Worm (Caenorhabditis elegans): ENCODE measurements around the gene F36D4.5.
"Not testable (repeated sequence)": the region's sequence is repeated elsewhere in the genome, so short reads cannot be mapped to it uniquely, and the experiment has no call there.

F36D4.5 gene

DNA sequence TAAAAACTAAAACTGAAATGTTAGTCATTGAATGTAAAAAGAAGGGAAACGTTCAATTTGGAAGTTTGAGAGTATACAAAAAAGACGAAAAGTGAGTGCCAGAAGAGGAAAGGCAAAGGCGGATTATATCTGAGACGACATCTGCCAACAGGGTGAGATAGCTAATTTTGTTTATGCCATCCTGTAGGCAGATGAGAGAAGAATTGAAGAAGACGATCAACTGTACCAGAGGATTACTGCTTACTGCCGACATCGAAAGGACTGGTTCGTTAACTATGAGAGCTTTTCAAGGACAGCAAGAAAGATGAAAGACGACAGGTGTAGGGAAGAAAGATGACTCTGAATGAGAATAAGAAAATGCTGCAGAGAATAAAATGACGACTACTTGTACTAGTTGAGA, 2.1 kb downstream of the F36D4.5 start:
- no peak for TF ChIP-seq unc-62 (GFP tag; optimal IDR thresholded peaks at IDR 0.05)

DNA sequence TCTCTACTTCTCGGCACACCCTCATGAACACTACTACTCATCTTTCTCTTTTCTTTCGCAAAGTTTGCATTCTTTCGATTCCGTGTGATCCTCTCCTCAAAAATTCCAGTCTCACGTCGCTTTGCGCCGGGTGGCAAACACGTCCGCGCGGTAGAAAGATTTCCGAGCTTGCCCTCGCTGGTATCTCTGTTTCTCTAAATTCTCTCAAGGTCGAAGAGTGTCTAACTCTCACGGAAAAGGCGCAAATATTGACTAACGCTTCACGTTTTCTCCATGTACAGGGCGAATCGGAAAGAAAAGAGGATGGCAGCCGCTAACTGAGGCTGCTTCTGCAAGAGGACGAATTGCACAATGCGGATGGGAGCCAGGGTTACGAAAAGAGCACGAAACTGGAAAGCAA, 2.9 kb downstream of the F36D4.5 start:
- no peak for TF ChIP-seq unc-62 (GFP tag; optimal IDR thresholded peaks at IDR 0.05)

DNA sequence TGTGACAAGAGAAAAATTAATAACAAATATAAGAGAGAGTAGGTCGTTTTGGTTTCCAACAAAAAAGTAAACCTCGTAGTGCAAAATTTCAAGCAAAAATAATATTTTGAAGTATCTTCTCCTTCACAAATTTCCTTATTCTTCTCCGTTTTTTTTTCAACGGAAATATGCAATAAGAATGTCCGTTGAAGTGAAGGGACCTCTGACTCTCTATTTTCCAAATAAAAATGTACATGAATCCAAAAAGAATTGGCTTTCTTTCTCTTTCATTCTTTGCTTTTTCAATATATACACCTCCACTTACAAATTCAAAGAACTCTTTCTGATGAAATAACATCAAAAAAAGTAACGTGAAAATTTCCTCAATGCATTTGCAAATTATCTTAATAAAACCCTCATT, 9.0 kb downstream of the F36D4.5 start, which contains the start of gene F36D4.1:
F36D4.1 (plus strand) TSS at position 301 of the 400 bp plus-strand sequence.
- TF ChIP-seq unc-62 (GFP tag; optimal IDR thresholded peaks at IDR 0.05), result no peak

DNA sequence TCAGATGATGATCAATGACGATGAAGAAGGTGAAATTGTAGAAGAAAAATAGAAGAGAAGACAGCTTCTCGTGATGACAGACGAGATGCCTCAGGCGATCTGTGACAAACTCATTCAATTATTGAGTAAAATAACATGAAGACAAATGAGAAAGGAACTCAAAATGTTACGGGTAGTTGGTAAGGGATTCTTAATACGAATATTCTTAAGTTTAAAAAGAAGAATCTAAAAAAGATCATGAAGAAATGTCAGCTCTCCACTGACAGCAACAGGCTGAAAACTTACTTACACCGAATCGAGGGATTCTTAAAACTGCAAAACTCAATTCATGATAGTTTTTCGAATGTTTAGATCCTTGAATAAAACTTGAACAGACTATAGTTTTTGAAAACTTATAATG, 11.1 kb downstream of the F36D4.5 start, which contains the start of gene F36D4.4:
F36D4.4 (minus strand) TSS at position 101 of the 400 bp plus-strand sequence.
- no peak for TF ChIP-seq unc-62 (GFP tag; optimal IDR thresholded peaks at IDR 0.05)

DNA sequence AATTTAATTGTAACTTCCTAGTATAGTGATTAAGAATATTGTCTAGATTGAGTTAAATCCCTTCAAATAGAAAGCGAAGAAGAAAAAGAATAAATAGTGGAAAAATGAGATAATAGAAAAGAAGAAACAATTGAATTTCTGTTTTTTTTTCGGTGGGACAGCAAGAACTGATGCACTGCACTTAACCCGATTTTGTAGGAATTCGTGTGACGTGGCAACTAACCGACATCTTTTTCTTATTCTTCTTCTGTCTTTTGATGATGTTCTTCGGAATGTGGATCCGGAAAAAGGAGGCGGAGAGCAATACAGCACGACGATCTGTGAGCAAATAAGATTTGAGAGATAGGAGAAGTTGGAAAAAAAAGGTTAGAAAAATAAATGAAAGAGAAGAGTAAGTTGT, 16.7 kb downstream of the F36D4.5 start:
- TF ChIP-seq unc-62 (GFP tag; optimal IDR thresholded peaks at IDR 0.05), result no peak

DNA sequence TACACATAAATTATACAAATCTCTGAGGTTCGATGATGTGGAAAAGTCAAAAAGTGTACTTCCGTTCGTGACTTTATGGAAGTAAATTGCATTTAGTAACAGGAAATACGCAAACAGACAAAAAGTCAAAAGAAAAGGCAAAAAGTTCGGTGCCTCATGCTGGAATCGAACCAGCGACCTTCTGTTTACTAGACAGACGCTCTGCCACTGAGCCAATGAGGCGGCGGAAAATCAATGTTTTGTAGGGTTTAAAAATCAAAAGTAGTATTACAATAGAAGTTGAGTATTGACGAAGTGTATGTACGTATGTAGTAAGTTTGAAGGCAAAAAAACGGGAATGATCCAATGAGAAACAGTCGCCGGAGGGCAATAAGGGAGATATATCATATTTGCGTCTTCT, 18.7 kb downstream of the F36D4.5 start:
- no peak for TF ChIP-seq unc-62 (GFP tag; optimal IDR thresholded peaks at IDR 0.05)

DNA sequence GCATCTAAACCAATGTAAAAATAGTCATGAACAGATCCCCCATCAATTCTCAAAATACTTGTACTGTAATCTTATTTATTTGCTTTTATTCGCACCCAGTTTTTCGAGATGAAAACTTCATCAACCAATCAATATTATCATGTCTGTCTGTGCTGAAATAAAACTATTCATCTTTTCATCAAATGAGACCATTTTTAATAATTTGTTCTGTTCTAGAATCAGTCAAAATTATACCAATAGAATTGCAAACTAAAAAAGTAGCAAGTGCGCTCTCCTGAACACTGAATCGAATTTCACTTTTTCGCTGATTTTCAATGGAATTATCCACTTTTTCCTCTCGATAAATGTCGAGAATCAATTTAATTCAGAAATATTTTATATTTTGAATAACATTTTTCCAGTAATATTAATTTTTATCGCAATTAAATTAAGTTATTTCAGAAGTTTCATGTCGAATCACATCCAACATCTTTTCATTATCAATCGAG, 25.7 kb downstream of the F36D4.5 start, which contains the start of gene trpp-4:
trpp-4 (plus strand) TSS at position 442 of the 488 bp plus-strand sequence.
- TF ChIP-seq unc-62 (GFP tag; optimal IDR thresholded peaks at IDR 0.05), result no peak

DNA sequence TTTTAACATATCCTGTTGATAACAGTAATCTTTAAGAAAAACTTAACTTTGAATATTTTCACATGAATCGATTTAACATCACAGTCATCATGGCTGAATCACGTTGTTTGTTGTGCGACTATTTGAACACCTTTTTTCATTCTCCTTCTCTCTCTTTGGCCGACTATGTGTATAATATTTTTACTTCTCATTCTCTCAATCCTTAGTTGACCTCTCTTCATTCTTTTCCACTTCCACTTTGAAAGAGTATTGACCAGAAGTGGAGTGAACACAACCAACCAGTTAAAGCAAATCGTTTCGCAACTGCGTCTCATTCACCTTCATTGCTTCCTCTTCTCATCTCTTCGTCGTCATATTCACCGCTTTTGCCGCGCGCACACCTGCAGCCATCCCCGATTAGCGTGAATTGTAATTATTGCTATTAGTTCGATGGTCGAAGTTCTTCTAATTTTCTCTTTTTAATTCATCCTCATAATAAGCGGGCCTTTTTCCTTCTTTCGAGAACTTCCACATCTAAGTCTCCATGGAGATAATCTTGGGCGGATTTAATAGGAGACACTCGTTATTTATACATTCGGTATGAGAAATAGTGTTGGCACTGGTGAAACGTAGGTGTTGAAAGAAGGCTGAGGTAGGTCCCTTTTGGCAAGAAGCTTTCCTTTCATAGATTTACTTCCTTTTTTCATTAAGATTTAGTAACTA, 30.5 kb downstream of the F36D4.5 start:
- no peak for TF ChIP-seq unc-62 (GFP tag; optimal IDR thresholded peaks at IDR 0.05)

DNA sequence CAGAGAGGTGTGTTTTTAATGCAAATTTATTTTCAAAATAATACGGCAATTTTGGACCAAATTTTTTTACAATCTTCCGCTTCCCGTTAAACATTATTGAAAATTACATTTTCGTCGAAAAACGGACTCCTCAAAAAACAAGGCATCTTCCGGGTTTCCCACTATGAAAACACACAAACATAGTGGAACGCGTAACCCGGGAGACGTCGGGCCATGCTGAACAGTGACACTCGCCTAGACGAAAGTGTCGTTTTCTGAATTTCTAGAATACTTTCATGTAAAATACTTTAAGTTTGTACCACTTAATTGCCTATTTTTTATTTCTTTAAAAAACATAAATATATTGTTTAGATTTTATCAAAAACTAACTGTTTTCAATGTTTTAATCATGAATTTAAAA, 33.7 kb downstream of the F36D4.5 start:
- TF ChIP-seq unc-62 (GFP tag; optimal IDR thresholded peaks at IDR 0.05), result no peak

DNA sequence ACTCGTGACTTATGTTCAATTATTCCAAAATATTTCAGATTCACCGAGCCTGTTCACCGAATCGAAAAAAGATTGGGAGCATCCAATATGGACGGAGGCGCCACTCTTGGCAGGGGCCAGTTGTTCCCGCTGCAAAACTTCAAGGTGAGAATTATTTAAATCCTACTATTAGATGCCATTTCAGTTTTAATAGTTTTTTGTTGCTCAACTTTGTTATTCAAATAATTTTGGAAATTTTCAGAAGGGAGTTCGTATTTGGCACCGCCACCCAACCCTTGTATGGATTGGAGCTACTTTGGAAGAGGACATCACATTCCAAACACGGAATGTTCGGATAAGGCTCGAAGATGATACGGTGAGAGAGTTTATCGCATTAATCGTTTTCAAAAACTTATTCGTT, 39.5 kb downstream of the F36D4.5 start, which contains the start of gene hum-2:
hum-2 (plus strand) TSS at position 33 of the 400 bp plus-strand sequence.
- no peak for TF ChIP-seq unc-62 (GFP tag; optimal IDR thresholded peaks at IDR 0.05)

DNA sequence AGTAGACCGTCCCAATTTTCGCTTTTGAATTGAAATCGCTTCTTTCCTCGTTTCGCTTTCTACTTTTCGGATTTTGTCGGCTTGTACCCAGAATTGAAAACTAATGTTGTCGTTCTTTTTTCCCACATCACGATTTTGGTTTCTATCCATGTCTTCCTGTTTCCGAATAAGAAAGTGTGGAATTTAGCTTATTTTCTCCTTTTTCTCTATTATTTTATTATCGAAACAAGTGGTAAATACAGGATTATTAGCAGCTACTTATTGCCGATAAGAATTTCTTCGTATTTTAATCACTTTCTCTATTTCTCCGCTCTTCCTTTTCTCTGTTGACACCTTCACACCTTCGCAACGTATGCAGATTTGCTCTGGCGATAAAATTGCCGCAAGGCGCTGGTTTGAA, 40.7 kb downstream of the F36D4.5 start:
- TF ChIP-seq unc-62 (GFP tag; optimal IDR thresholded peaks at IDR 0.05), result no peak

DNA sequence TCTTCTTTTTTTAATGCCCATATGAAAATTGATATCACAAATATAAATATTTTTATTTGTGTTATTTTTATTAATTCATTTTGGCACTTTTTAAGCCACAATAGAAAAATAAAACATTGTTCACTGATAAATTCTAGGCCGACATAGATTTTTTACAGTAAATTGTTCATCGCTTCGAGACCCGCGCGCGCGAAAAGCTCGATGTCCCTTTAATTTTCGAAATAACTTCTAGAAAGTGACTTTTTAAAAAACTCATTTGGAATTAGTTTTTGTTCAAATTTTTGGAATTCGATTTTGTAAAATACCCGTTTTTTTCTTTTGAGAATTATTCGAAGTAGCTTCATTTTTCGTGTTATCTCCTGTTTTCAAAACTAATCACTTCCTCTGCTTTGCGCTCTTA, 41.3 kb downstream of the F36D4.5 start:
- TF ChIP-seq unc-62 (GFP tag; optimal IDR thresholded peaks at IDR 0.05), result no peak

DNA sequence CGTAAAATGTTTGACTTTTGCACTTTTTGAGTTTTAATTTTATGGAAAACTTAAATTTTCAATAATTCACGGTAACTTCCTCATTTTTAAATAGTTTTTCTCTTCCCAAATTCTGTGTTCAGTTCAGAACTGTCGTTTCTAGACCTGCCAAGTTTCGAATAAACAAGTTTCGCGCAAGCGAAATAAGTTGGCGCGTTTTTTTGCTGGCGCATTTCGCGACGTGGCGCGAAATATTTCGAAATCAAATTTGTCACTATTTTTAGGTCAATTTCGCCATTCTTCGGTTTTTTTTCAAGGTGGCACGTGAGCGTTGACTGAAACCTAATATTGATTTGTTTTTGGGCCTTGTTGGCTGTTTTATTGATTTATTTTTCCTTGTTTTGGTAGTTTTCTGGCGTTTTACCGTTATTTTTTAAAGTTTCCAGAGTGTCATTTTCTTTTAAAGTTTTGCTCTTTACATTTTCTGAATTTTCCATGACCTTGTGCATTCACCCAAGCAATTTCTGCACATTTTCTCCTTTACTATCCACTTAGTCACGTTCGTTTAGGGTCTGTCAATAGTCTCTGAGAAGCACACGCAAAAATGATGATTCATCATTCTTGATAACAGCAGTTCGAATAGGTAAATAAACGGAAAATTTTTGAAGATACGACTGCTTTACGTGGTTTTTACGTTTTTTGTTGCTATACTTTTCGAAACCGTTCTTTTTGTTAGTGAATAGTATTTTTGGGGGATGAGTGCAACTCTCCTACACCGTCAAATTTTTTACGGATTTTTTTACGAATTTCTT, 42.9 kb downstream of the F36D4.5 start:
- TF ChIP-seq unc-62 (GFP tag; optimal IDR thresholded peaks at IDR 0.05), result no peak

DNA sequence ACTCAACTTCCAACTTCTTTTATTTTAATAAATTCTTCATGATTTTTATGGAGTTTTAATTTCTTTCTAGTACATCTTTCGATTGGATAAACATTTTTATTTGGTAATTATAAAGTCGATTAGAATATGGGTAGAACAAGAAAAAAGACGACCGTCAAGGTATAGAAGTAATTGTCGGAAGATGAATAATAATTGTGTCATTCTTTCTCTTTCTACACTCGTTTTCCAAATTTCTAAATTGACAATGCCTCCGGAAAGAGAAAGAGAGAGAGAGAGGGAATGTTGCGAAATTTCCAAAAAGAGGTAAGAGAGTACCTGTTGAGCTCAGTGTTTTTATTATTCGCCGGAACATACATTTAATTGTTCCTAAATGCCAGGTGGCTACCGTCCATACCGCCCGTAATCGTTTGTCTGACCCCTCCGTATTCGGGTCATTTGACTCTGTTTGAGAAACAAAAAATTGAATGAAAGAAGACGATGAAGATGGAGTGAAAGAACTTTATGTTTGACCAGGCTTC, 43.7 kb downstream of the F36D4.5 start, which contains the start of gene E02C12.12:
E02C12.12 (minus strand) TSS at position 468 of the 518 bp plus-strand sequence.
- TF ChIP-seq unc-62 (GFP tag; optimal IDR thresholded peaks at IDR 0.05), result no peak

DNA sequence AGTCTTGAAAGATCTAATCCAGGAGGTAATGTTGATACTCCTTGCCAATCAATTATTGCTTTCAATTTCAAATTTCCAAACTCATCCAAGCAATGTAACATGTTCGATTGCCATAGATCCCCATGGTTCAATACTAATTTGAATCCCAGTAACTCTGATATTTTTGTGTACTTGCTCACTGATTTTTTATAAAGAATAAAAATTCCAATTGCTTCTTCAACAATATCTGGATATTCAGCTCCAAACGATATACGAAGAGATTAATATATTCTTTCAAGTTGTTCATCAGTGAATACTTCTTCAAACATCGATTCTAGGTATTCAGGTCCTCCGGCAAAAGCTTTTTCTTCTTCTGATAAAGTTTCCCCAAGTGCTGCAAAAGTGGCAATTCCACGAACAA, 45.8 kb downstream of the F36D4.5 start, which contains the start of gene E02C12.11:
E02C12.11 (minus strand) TSS at position 101 of the 400 bp plus-strand sequence.
- not testable (repeated sequence) for TF ChIP-seq unc-62 (GFP tag; optimal IDR thresholded peaks at IDR 0.05)

DNA sequence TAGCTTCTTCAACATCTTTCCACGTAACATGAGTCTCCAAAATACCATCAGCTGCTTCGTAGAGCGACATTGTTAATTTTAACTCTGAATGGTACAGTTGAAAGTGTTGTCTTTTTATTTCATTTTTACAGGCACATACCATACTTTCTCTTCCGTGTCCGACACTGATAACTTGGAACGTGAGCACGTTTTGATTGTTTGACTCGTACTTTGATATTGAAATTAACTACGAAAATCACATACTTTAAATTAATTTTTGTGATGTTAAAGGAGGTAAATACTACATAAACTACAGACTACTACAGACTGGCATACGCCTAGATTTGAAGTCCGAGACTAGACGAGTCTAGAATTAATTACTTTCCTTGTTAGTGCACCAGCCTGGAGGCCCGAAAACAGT, 47.3 kb downstream of the F36D4.5 start, which contains the start of gene E02C12.10:
E02C12.10 (minus strand) TSS at position 75 of the 400 bp plus-strand sequence.
- no peak for TF ChIP-seq unc-62 (GFP tag; optimal IDR thresholded peaks at IDR 0.05)
